Worm (Caenorhabditis elegans) whole organism, late embryonic: Measurements from ENCODE around the gene srx-50.

Experiments
- F13H6.1 ChIP-seq: sonication (generic microtip); optimal IDR thresholded peaks from 2 replicates; lab custom pipeline; 2016; ENCODE audit warnings: missing genetic modification characterization, missing compliant biosample characterization
- ceh-18 ChIP-seq: sonication (generic microtip); optimal IDR thresholded peaks from 2 replicates; lab custom pipeline; 2016; ENCODE audit warnings: missing genetic modification characterization, missing compliant biosample characterization
- nhr-232 ChIP-seq: sonication (generic microtip); optimal IDR thresholded peaks from 2 replicates; lab custom pipeline; 2016; ENCODE audit warnings: missing genetic modification characterization, missing compliant biosample characterization
- pha-4 ChIP-seq: fragments of 150-350 bp; optimal IDR thresholded peaks from 2 replicates; lab custom pipeline; 2018; ENCODE audit warnings: missing biosample characterization, missing genetic modification reagents, missing genetic modification characterization
- unc-86 ChIP-seq: sonication (generic microtip); optimal IDR thresholded peaks from 2 replicates; lab custom pipeline; 2016; ENCODE audit warnings: missing genetic modification characterization, missing compliant biosample characterization

- TF ChIP-seq pha-4 (tag; lab: Kevin White, UChicago): no peak
- TF ChIP-seq F13H6.1 (tag; lab: Kevin White, UChicago): no peak
- TF ChIP-seq unc-86 (tag; lab: Kevin White, UChicago): no peak
- no peak for TF ChIP-seq ceh-18 (tag; lab: Kevin White, UChicago)
- no peak for TF ChIP-seq nhr-232
Observed at ce11 chrIV:7017123-7017674, 40.6 kb upstream of the srx-50 start, which contains the start of gene gldi-4.
